Worm (Caenorhabditis elegans) whole organism, midembryonic: ENCODE results near the gene calf-1.

Source experiments
- T22C8.4 ChIP-seq: fragments of 200-800 bp; sonication (Bioruptor generic); IDR thresholded peaks from 2 replicates; pipeline ENCODE4 v1.3.6; 2022; ENCODE audit warnings: missing genetic modification characterization, missing compliant biosample characterization
- cog-1 ChIP-seq: sonication (generic microtip); optimal IDR thresholded peaks from 2 replicates; lab custom pipeline; 2016; ENCODE audit warnings: missing genetic modification characterization, missing compliant biosample characterization

DNA sequence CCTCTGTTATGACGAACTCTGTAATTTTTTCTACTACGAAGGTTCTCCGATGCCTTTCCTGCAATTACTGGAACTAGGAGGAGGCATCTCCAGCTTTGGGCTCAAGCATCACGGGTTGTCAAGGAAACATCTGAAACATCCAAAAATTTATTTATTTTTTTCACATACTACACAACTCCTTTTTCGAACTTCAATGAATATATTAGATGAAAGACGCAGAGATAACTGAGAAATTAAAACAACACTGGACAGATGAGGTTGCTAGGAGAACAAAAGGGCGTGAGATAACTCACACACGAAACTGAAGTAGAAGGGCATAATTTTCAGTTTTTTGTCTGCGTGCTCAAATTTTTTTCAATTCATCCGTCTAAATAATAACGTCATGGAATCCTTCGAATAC lies 48.6 kb upstream of the calf-1 start, which contains the start of gene Y38H6C.13:
- TF ChIP-seq cog-1 (tag; lab: Kevin White, UChicago) (no peak), T22C8.4 (GFP tag; lab: Robert Waterston, UW) (no peak)
